Worm (Caenorhabditis elegans): ENCODE results near the gene C35B1.5.

DNA sequence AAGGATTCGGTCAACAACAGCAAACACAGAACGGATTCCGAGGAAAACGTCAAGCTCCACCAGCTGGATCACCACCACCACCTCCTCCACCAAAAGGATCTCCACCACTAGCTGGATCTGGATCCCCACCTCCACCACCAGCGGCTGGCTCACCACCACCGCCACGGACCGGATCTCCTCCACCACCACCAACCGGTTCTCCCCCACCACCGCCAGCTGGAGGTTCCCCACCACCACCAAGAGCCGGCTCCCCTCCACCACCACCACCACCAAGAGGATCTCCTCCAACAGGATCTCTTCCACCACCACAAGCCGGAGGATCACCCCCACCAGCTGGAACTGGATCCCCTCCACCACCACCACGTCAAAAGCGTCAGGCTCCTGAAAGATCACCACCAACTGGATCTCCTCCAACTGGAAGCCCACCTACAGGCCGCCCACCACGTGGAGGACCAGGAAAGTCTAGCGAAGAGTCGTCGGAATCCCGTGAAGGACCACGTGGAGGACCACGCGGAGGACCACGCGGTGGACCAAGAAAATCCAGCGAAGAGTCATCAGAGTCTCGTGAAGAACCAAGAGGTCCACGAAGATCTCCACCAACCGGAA, 7.2 kb downstream of the C35B1.5 start:
- no peak for TF ChIP-seq lin-14 (GFP tag; optimal IDR thresholded peaks at IDR 0.05)
- TF ChIP-seq ama-1 (optimal IDR thresholded peaks at IDR 0.05) = no peak
- TF ChIP-seq nhr-76 (tag; optimal IDR thresholded peaks at IDR 0.05) = no peak
- TF ChIP-seq unc-130 (tag; optimal IDR thresholded peaks at IDR 0.05) = no peak
- TF ChIP-seq mdl-1 (tag; optimal IDR thresholded peaks at IDR 0.05) = no peak
- no peak for TF ChIP-seq egl-27 (tag; optimal IDR thresholded peaks at IDR 0.05)
- TF ChIP-seq lin-39 (tag; optimal IDR thresholded peaks at IDR 0.05) = no peak
- TF ChIP-seq pqm-1 (tag; optimal IDR thresholded peaks at IDR 0.05) = no peak

Data from whole organism, L1 larva.